Worm (Caenorhabditis elegans) whole organism, L3 larva: Measurements from ENCODE around the gene ZC239.14.
"Not testable (repeated sequence)": the region's sequence is repeated elsewhere in the genome, so short reads cannot be mapped to it uniquely, and the experiment has no call there.

Source experiments
- R02D3.7 ChIP-seq: fragments of 150-350 bp; optimal IDR thresholded peaks from 2 replicates; lab custom pipeline; 2014; ENCODE audit warnings: missing biosample characterization, missing genetic modification characterization
- ama-1 ChIP-seq: fragments of 150-350 bp; optimal IDR thresholded peaks from 2 replicates; lab custom pipeline; 2018
- ceh-16 ChIP-seq: sonication (generic microtip); optimal IDR thresholded peaks from 2 replicates; lab custom pipeline; 2017; ENCODE audit warnings: missing biosample characterization, missing genetic modification characterization
- ceh-28 ChIP-seq: fragments of 150-350 bp; optimal IDR thresholded peaks from 2 replicates; lab custom pipeline; 2014; ENCODE audit warnings: missing biosample characterization, missing genetic modification reagents, missing genetic modification characterization
- ceh-82 ChIP-seq: fragments of 150-350 bp; optimal IDR thresholded peaks from 2 replicates; lab custom pipeline; 2014; ENCODE audit warnings: missing biosample characterization, missing genetic modification characterization
- ceh-9 ChIP-seq: sonication (generic microtip); optimal IDR thresholded peaks from 2 replicates; lab custom pipeline; 2018; ENCODE audit warnings: missing biosample characterization, missing genetic modification characterization
- elt-1 ChIP-seq: fragments of 150-350 bp; optimal IDR thresholded peaks from 2 replicates; lab custom pipeline; 2014; ENCODE audit warnings: missing biosample characterization, missing genetic modification characterization
- eor-1 ChIP-seq, 2 experiments: fragments of 150-350 bp; optimal IDR thresholded peaks; 2 replicates each; lab custom pipeline; 2014 to 2018; ENCODE audit warnings: missing biosample characterization in 2 of 2, missing genetic modification characterization in 2 of 2
- fkh-2 ChIP-seq: fragments of 150-350 bp; optimal IDR thresholded peaks from 2 replicates; lab custom pipeline; 2014; ENCODE audit warnings: missing biosample characterization, missing genetic modification reagents, missing genetic modification characterization
- fos-1 ChIP-seq: fragments of 150-350 bp; optimal IDR thresholded peaks from 2 replicates; lab custom pipeline; 2014; ENCODE audit warnings: missing biosample characterization, missing genetic modification characterization
- hmg-11 ChIP-seq: sonication (generic microtip); optimal IDR thresholded peaks from 2 replicates; lab custom pipeline; 2016; ENCODE audit warnings: missing genetic modification characterization, missing compliant biosample characterization
- lin-15B ChIP-seq: fragments of 150-350 bp; optimal IDR thresholded peaks from 2 replicates; lab custom pipeline; 2014; ENCODE audit warnings: missing biosample characterization, missing genetic modification characterization
- lin-39 ChIP-seq: fragments of 150-350 bp; optimal IDR thresholded peaks from 2 replicates; lab custom pipeline; 2018; ENCODE audit warnings: missing biosample characterization, missing genetic modification reagents, missing genetic modification characterization
- mml-1 ChIP-seq: fragments of 150-350 bp; sonication (generic microtip); optimal IDR thresholded peaks from 3 replicates; lab custom pipeline; 2014; ENCODE audit warnings: missing biosample characterization, missing genetic modification characterization
- nfya-1 ChIP-seq: sonication (generic microtip); optimal IDR thresholded peaks from 2 replicates; lab custom pipeline; 2017; ENCODE audit warnings: missing genetic modification characterization, mild to moderate bottlenecking, missing compliant biosample characterization, antibody characterized with exemption, moderate library complexity; ENCODE audit not compliant: insufficient read depth
- nhr-11 ChIP-seq: fragments of 150-350 bp; optimal IDR thresholded peaks from 2 replicates; lab custom pipeline; 2014; ENCODE audit warnings: missing biosample characterization, missing genetic modification characterization
- nhr-12 ChIP-seq: fragments of 150-350 bp; optimal IDR thresholded peaks from 2 replicates; lab custom pipeline; 2014; ENCODE audit warnings: missing biosample characterization, missing genetic modification characterization
- nhr-23 ChIP-seq: fragments of 150-350 bp; optimal IDR thresholded peaks from 2 replicates; lab custom pipeline; 2014; ENCODE audit warnings: missing biosample characterization, missing genetic modification reagents, missing genetic modification characterization
- nhr-237 ChIP-seq: fragments of 150-350 bp; optimal IDR thresholded peaks from 2 replicates; lab custom pipeline; 2014; ENCODE audit warnings: missing biosample characterization, missing genetic modification characterization
- nhr-28 ChIP-seq: fragments of 150-350 bp; optimal IDR thresholded peaks from 2 replicates; lab custom pipeline; 2014; ENCODE audit warnings: missing biosample characterization, missing genetic modification characterization
- nhr-43 ChIP-seq: sonication (generic microtip); optimal IDR thresholded peaks from 2 replicates; lab custom pipeline; 2016; ENCODE audit warnings: mild to moderate bottlenecking, missing genetic modification characterization, missing compliant biosample characterization; ENCODE audit not compliant: poor library complexity, severe bottlenecking
- nhr-77 ChIP-seq: fragments of 150-350 bp; optimal IDR thresholded peaks from 2 replicates; lab custom pipeline; 2014; ENCODE audit warnings: missing biosample characterization, missing genetic modification characterization
- sea-2 ChIP-seq: fragments of 150-350 bp; sonication (generic microtip); optimal IDR thresholded peaks from 4 replicates; lab custom pipeline; 2014; ENCODE audit warnings: missing biosample characterization, missing genetic modification reagents, missing genetic modification characterization
- snpc-4 ChIP-seq: fragments of 150-350 bp; optimal IDR thresholded peaks from 2 replicates; lab custom pipeline; 2014; ENCODE audit warnings: missing biosample characterization, missing genetic modification characterization
- zag-1 ChIP-seq: fragments of 150-350 bp; optimal IDR thresholded peaks from 2 replicates; lab custom pipeline; 2014; ENCODE audit warnings: missing biosample characterization, missing genetic modification characterization

ZC239.14 gene

DNA sequence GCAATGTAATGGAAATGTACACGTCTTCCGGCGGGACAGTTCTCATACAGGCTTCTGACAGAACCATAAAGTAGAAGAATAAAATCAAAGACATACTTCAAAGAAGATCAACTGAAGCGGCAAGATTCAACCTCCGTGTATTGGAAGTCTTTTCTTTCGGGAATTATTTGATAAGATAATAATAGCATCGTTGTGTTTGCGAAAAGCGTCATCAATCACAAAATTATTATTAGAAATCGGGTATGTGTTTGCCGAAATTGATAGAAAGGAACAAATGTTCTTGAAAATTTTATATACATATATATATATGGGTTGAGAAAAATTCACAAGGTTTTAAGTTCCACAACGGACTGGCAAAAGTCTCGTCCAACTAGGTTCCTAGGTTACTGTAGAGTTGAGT lies 30.3 kb downstream of the ZC239.14 start, which contains the start of gene Y27F2A.9:
Gene Y27F2A.9, minus strand, starts transcription at position 101 of the 400 bp plus-strand sequence.
- not testable (repeated sequence) for TF ChIP-seq nhr-23 (tag; lab: Kevin White, UChicago); lin-39; snpc-4 (tag; lab: Kevin White, UChicago)

DNA sequence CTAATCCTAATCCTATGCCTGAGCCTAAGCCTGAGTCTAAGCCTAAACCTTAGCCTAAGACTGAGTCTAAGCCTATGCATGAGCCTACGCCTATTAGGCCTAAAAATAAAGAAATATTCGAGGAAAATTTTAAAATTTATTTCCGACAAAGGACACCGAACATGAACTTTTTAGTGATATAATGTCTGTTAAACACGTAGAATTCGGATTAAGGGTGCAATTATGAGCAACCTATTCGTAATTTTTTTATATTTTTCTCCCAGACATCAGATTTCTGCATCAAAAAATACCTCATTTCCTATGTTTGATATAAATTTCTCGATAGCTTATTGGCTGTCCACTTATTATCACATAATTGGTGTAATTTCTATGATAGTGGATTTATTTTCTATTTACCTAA lies 32.8 kb downstream of the ZC239.14 start, which contains the start of gene Y27F2A.11:
Gene Y27F2A.11, plus strand, starts transcription at position 301 of the 400 bp plus-strand sequence.
- TF ChIP-seq nhr-11 (tag; lab: Kevin White, UChicago); eor-1 (tag; optimal IDR thresholded peaks at IDR 0.05; lab: Kevin White, UChicago); nhr-28: not testable (repeated sequence)
- TF ChIP-seq, all 47 proteins: peak for 0; not testable (repeated sequence) for 47

ce11 chrII:3185848-3186247 lies 36.0 kb downstream of the ZC239.14 start:
- TF ChIP-seq elt-1 = no peak
- no peak for TF ChIP-seq nhr-237 (tag; lab: Kevin White, UChicago)
- no peak for TF ChIP-seq snpc-4 (tag; lab: Kevin White, UChicago)
- no peak for TF ChIP-seq nhr-43
- TF ChIP-seq nhr-11 (tag; lab: Kevin White, UChicago) = no peak
- TF ChIP-seq nhr-23 (tag; lab: Kevin White, UChicago) = no peak
- TF ChIP-seq nfya-1 (tag; lab: Kevin White, UChicago) = no peak
- no peak for TF ChIP-seq zag-1 (tag; lab: Kevin White, UChicago)

DNA sequence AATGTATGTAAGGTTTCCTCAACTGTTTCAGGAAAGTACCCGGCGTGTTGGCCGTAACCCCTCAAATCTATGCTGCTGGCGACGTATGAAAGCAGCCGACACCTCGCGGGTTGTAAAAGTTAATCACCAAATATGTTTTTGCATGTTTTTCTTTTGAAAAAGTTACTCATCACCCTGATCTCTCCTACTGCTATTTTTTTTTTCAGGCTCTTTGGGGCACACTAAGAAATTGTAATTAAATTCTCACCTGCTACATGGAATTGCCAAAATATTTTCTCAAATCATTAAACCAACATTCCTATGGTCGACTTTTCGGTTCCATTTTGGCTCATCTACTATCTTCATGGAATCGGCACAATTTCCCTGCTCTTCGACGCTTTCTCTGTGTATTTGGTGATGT lies 37.0 kb downstream of the ZC239.14 start, which contains the start of gene sri-78:
Gene sri-78, plus strand, starts transcription at position 301 of the 400 bp plus-strand sequence.
- not testable (repeated sequence) for TF ChIP-seq nhr-12 (tag; lab: Kevin White, UChicago); fos-1 (tag; lab: Kevin White, UChicago); ceh-82
- TF ChIP-seq, all 47 proteins: peak for 0; not testable (repeated sequence) for 47

DNA sequence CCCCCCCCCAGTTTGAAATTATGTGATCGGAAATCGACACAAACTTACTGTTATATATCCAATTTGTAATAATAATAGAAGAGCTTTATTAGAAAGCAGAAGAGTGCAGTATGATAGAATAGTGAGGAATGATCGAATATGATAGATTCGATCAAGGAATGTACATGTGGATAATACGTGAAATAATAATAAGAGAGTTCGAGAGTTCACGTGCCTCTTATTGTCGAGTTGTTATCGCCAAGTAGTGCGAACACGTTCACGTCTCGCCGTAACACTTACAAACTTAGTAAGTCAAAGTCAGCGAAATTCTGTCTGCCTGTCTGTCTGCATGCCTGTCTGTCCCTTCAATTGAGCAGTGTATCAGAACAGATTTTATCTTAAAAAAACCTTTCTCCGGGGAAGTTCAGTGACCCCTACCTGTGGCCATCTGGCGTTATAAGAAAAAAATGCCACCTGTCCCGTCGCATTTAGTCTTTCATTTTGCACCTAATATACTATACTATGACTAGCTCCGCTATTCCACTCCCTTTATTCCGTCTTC lies 38.5 kb downstream of the ZC239.14 start, which contains the start of the genes Y27F2A.6 and Y27F2A.8:
Gene Y27F2A.6, minus strand, starts transcription at position 101 of the 541 bp plus-strand sequence.
Gene Y27F2A.8, plus strand, starts transcription at position 491 of the 541 bp plus-strand sequence.
- not testable (repeated sequence) for TF ChIP-seq zag-1, mml-1, lin-15B (tag; lab: Kevin White, UChicago)

- not testable (repeated sequence) for TF ChIP-seq elt-1; mml-1 (tag; lab: Kevin White, UChicago); ceh-82
Measured at ce11 chrII:3177663-3178062, 44.2 kb downstream of the ZC239.14 start, which contains the start of gene sri-40. sri-40 (plus strand) TSS chrII:3177963.

DNA sequence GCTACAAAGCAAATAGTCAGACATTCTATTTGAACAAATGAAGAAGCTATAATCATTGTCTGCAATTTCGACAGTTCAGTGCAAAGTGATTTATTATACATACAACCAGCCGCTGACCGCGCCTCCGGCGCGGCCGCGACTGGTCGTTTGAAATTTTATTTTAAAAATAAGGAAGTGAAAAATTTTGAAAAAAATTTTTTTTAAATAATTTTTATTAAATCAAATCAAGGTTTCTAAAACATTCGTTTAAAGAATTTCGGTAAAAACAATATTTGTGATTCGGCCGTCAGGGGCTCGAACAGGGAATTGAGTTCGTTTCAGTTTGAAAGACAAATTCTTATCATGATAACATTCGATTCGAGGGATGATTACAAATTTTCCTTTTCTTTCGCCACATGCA lies 49.7 kb downstream of the ZC239.14 start, which contains the start of gene Y27F2A.10:
Gene Y27F2A.10, minus strand, starts transcription at position 101 of the 400 bp plus-strand sequence.
- TF ChIP-seq fkh-2 (tag; lab: Kevin White, UChicago) (no peak), ceh-28 (tag; lab: Kevin White, UChicago) (no peak), R02D3.7 (tag; lab: Kevin White, UChicago) (no peak), ama-1 (lab: Kevin White, UChicago) (no peak), nhr-77 (tag; lab: Kevin White, UChicago) (no peak), mml-1 (tag; lab: Kevin White, UChicago) (no peak), fos-1 (tag; lab: Kevin White, UChicago) (no peak), zag-1 (tag; lab: Kevin White, UChicago) (no peak), hmg-11 (tag; lab: Kevin White, UChicago) (no peak), nhr-23 (tag; lab: Kevin White, UChicago) (no peak), ceh-16 (tag; lab: Kevin White, UChicago) (no peak), ceh-82 (no peak), ceh-9 (no peak), sea-2 (GFP tag; lab: Kevin White, UChicago) (no peak)
